Worm (Caenorhabditis elegans): ENCODE measurements around the gene Y44A6D.3.

Y44A6D.3 gene

DNA sequence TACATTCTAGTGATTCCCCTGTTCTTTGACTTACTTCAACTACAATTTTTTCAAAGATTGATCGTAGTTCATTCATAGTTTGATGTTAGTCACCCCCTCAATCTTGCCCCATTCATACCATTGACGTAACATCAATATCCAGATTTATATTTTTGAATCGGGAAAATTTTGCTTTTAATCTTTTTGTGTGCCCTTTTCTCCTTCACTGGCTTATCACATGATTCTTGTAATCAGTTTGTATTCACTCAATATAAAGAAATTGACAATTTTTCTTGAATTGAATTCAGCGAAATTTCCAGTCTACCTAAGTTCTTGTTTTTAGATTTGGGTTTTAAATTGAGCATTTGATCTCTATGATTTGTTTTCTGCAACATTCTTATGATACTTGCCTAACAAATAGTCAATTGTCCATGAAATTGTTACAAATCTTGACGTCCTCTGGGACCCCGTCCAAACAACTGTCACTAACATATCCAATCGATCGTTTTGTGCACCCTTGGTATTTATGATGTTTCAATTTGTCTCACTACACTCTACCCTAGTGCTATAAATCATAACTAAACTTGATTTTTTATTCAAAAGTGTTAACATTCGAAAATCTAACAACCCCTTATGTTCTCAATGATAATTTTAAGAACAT is 12.4 kb downstream of the Y44A6D.3 start:
- TF ChIP-seq zip-8 (tag; optimal IDR thresholded peaks at IDR 0.05) (no peak), hlh-1 (tag; optimal IDR thresholded peaks at IDR 0.05) (peak; percentile 82), elt-1 (tag; optimal IDR thresholded peaks at IDR 0.05; ENCODE audit: borderline replicate concordance, insufficient read depth) (no peak), unc-62 (GFP tag; optimal IDR thresholded peaks at IDR 0.05) (peak; percentile 54)

DNA sequence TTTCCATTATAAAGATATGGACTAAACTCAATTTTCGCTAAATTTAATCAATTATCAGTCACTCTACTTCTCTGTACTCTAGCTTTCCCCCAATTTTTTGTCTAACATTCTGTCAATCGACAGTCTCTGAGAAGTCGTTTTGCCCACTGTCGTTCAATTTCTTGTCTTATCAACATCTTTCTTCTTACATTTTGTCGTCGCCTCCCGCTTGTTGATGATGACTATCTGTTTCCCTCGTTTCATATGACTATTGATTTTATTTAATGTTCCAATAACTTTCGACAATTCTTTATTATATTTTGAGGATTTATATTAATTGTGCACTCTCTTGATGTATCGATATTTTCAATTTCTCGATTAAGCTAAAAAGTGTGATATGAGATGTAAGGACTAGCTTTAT is 13.3 kb downstream of the Y44A6D.3 start:
- TF ChIP-seq elt-1 (tag; optimal IDR thresholded peaks at IDR 0.05; ENCODE audit: borderline replicate concordance, insufficient read depth) (peak; percentile 15), nhr-237 (tag; optimal IDR thresholded peaks at IDR 0.05) (no peak), mep-1 (tag; optimal IDR thresholded peaks at IDR 0.05) (no peak)

DNA sequence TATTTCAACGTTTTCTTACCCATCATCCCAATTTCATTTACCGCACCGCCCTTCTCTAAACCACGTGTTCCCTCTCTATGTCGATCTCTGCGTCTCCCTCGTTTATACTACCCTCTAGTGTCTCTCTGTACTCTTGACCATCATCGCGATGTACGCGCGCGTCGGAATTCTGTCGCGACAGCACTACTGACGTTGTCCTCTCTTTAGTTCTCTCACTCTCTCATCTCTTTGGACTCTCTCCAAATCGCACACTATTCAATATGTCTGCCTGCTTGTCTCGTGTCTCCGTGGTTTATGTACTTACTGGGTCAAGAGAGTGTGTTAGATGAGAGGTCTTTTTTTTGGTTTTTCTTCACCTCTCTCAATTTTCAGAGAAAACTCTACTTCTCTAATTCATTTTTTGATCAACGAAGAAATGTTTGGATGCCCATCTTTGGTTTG is 13.9 kb downstream of the Y44A6D.3 start:
- peak; percentile 95 for TF ChIP-seq ces-1 (GFP tag; optimal IDR thresholded peaks at IDR 0.05)
- TF ChIP-seq unc-62 (GFP tag; optimal IDR thresholded peaks at IDR 0.05), result peak; percentile 94
- TF ChIP-seq nhr-2 (tag; optimal IDR thresholded peaks at IDR 0.05), result peak; percentile 86
- TF ChIP-seq mep-1 (tag; optimal IDR thresholded peaks at IDR 0.05), result peak; percentile 87
- TF ChIP-seq lin-13 (tag; optimal IDR thresholded peaks at IDR 0.05), result peak; percentile 48
- peak; percentile 58 for TF ChIP-seq lsy-2 (tag; optimal IDR thresholded peaks at IDR 0.05)
- TF ChIP-seq hlh-1 (tag; optimal IDR thresholded peaks at IDR 0.05), result peak; percentile 80
- peak; percentile 88 for TF ChIP-seq unc-120 (tag; optimal IDR thresholded peaks at IDR 0.05; ENCODE audit: poor library complexity, severe bottlenecking)
- peak; percentile 52 for TF ChIP-seq sptf-1 (tag; optimal IDR thresholded peaks at IDR 0.05)
- TF ChIP-seq mab-5 (tag; optimal IDR thresholded peaks at IDR 0.05), result peak; percentile 27
- TF ChIP-seq elt-3 (tag; optimal IDR thresholded peaks at IDR 0.05), result peak; percentile 21
- no peak for TF ChIP-seq unc-39 (tag; optimal IDR thresholded peaks at IDR 0.05)
- peak; percentile 88 for TF ChIP-seq nhr-237 (tag; optimal IDR thresholded peaks at IDR 0.05)
- TF ChIP-seq zip-8 (tag; optimal IDR thresholded peaks at IDR 0.05), result no peak
- TF ChIP-seq ceh-39 (tag; optimal IDR thresholded peaks at IDR 0.05), result peak; percentile 28
- no peak for TF ChIP-seq flh-1 (GFP tag; optimal IDR thresholded peaks at IDR 0.05)
- TF ChIP-seq snpc-4 (tag; optimal IDR thresholded peaks at IDR 0.05), result no peak
- no peak for TF ChIP-seq nhr-12 (tag; optimal IDR thresholded peaks at IDR 0.05)

ce11 chrV:20776761-20777160 is 15.5 kb downstream of the Y44A6D.3 start:
- TF ChIP-seq nhr-2 (tag; optimal IDR thresholded peaks at IDR 0.05) (no peak), blmp-1 (tag; optimal IDR thresholded peaks at IDR 0.05) (no peak), drap-1 (GFP tag; optimal IDR thresholded peaks at IDR 0.05) (no peak), unc-62 (GFP tag; optimal IDR thresholded peaks at IDR 0.05) (no peak), snpc-4 (tag; optimal IDR thresholded peaks at IDR 0.05) (no peak), unc-39 (tag; optimal IDR thresholded peaks at IDR 0.05) (no peak), flh-1 (GFP tag; optimal IDR thresholded peaks at IDR 0.05) (no peak), hlh-1 (tag; optimal IDR thresholded peaks at IDR 0.05) (no peak), ceh-43 (GFP tag; optimal IDR thresholded peaks at IDR 0.05) (no peak), lin-32 (GFP tag; optimal IDR thresholded peaks at IDR 0.05) (no peak), ztf-11 (tag; optimal IDR thresholded peaks at IDR 0.05) (no peak), nhr-76 (tag; optimal IDR thresholded peaks at IDR 0.05) (no peak), elt-3 (tag; optimal IDR thresholded peaks at IDR 0.05) (no peak), lsy-2 (tag; optimal IDR thresholded peaks at IDR 0.05) (no peak)

ce11 chrV:20775269-20775668 is 17.0 kb downstream of the Y44A6D.3 start, which contains the start of gene F38A6.4:
Gene F38A6.4, minus strand, starts transcription at chrV:20775369.
- no peak for TF ChIP-seq blmp-1 (tag; optimal IDR thresholded peaks at IDR 0.05)
- TF ChIP-seq tbx-8 (GFP tag; optimal IDR thresholded peaks at IDR 0.05), result no peak
- no peak for TF ChIP-seq flh-1 (GFP tag; optimal IDR thresholded peaks at IDR 0.05)

- TF ChIP-seq unc-62 (GFP tag; optimal IDR thresholded peaks at IDR 0.05), result no peak
- TF ChIP-seq unc-120 (tag; optimal IDR thresholded peaks at IDR 0.05; ENCODE audit: poor library complexity, severe bottlenecking), result no peak
- TF ChIP-seq nhr-76 (tag; optimal IDR thresholded peaks at IDR 0.05), result no peak
- TF ChIP-seq sem-2 (GFP tag; optimal IDR thresholded peaks at IDR 0.05), result no peak
- TF ChIP-seq lin-32 (GFP tag; optimal IDR thresholded peaks at IDR 0.05), result no peak
- TF ChIP-seq zip-8 (tag; optimal IDR thresholded peaks at IDR 0.05), result no peak
- TF ChIP-seq snpc-4 (tag; optimal IDR thresholded peaks at IDR 0.05), result no peak
- no peak for TF ChIP-seq lin-13 (tag; optimal IDR thresholded peaks at IDR 0.05)
- no peak for TF ChIP-seq ces-1 (GFP tag; optimal IDR thresholded peaks at IDR 0.05)
- no peak for TF ChIP-seq elt-1 (tag; optimal IDR thresholded peaks at IDR 0.05; ENCODE audit: borderline replicate concordance, insufficient read depth)
- TF ChIP-seq tbx-8 (GFP tag; optimal IDR thresholded peaks at IDR 0.05), result no peak
These were observed 18.6 kb downstream of the Y44A6D.3 start, which contains the start of gene F38A6.5 for ce11 chrV:20773647-20774046. Gene F38A6.5, minus strand, starts transcription at chrV:20773747.

Measured in whole organism, mixed stage, embryonic.